Worm (Caenorhabditis elegans) whole organism, L1 larva: ENCODE results near the gene rack-1.

Experiments used
- C16A3.4 ChIP-seq: fragments of 150-350 bp; optimal IDR thresholded peaks from 2 replicates; lab custom pipeline; 2014; ENCODE audit warnings: missing biosample characterization, missing genetic modification characterization
- F16B12.6 ChIP-seq: fragments of 150-350 bp; optimal IDR thresholded peaks from 2 replicates; lab custom pipeline; 2014; ENCODE audit warnings: missing biosample characterization, missing genetic modification characterization
- aha-1 ChIP-seq: fragments of 150-350 bp; optimal IDR thresholded peaks from 2 replicates; lab custom pipeline; 2014; ENCODE audit warnings: missing biosample characterization, missing genetic modification characterization
- alr-1 ChIP-seq: fragments of 200-800 bp; sonication (Bioruptor generic); optimal IDR thresholded peaks from 2 replicates; lab custom pipeline; 2018; ENCODE audit warnings: borderline replicate concordance, mild to moderate bottlenecking, missing genetic modification characterization, missing compliant biosample characterization
- aly-2 ChIP-seq: fragments of 150-350 bp; optimal IDR thresholded peaks from 2 replicates; lab custom pipeline; 2014; ENCODE audit warnings: missing biosample characterization, missing genetic modification characterization
- ama-1 ChIP-seq: fragments of 150-350 bp; optimal IDR thresholded peaks from 2 replicates; lab custom pipeline; 2014
- blmp-1 ChIP-seq: fragments of 150-350 bp; optimal IDR thresholded peaks from 2 replicates; lab custom pipeline; 2014; ENCODE audit warnings: missing biosample characterization, missing genetic modification characterization
- ceh-8 ChIP-seq: fragments of 200-800 bp; sonication (Bioruptor generic); optimal IDR thresholded peaks from 2 replicates; lab custom pipeline; 2018; ENCODE audit warnings: mild to moderate bottlenecking, missing genetic modification characterization, moderate library complexity, missing compliant biosample characterization
- ceh-88 ChIP-seq: fragments of 200-800 bp; sonication (Bioruptor generic); IDR thresholded peaks from 2 replicates; pipeline ENCODE4 v1.3.6; 2022; ENCODE audit warnings: missing genetic modification characterization, missing compliant biosample characterization
- ceh-90 ChIP-seq: sonication (generic microtip); optimal IDR thresholded peaks from 2 replicates; lab custom pipeline; 2016; ENCODE audit warnings: missing genetic modification characterization, missing compliant biosample characterization
- ces-1 ChIP-seq: fragments of 150-350 bp; optimal IDR thresholded peaks from 2 replicates; lab custom pipeline; 2014; ENCODE audit warnings: missing biosample characterization, missing genetic modification reagents, missing genetic modification characterization
- dsc-1 ChIP-seq: sonication (generic microtip); optimal IDR thresholded peaks from 2 replicates; lab custom pipeline; 2016; ENCODE audit warnings: mild to moderate bottlenecking, missing genetic modification characterization, missing compliant biosample characterization
- efl-1 ChIP-seq, 4 experiments: fragments of 150-350 bp; optimal IDR thresholded peaks in 3 of 4; peaks in 1 of 4; 1 replicate in 1 of 4; 2 replicates in 3 of 4; lab custom pipeline; 2014; ENCODE audit warnings: missing biosample characterization in 2 of 4, missing genetic modification characterization in 2 of 4, missing genetic modification reagents in 2 of 4
- efl-3 ChIP-seq: fragments of 200-800 bp; sonication (Bioruptor generic); optimal IDR thresholded peaks from 2 replicates; lab custom pipeline; 2018; ENCODE audit warnings: mild to moderate bottlenecking, missing genetic modification characterization, missing compliant biosample characterization
- egl-27 ChIP-seq, 2 experiments: fragments of 150-350 bp in 1 of 2; sonication (generic microtip); optimal IDR thresholded peaks; 3 replicates each; lab custom pipeline; 2017 to 2018; ENCODE audit warnings: missing biosample characterization in 2 of 2, missing genetic modification characterization in 2 of 2, missing genetic modification reagents in 2 of 2
- elt-2 ChIP-seq: sonication (generic microtip); optimal IDR thresholded peaks from 2 replicates; lab custom pipeline; 2016; ENCODE audit warnings: missing genetic modification characterization, mild to moderate bottlenecking, inconsistent platforms, missing compliant biosample characterization, missing genetic modification reagents
- fkh-10 ChIP-seq: sonication (generic microtip); optimal IDR thresholded peaks from 2 replicates; lab custom pipeline; 2017; ENCODE audit warnings: missing biosample characterization, missing genetic modification reagents, missing genetic modification characterization
- fkh-4 ChIP-seq: sonication (generic microtip); optimal IDR thresholded peaks from 2 replicates; lab custom pipeline; 2016; ENCODE audit warnings: missing compliant biosample characterization, missing genetic modification characterization, borderline replicate concordance
- fkh-8 ChIP-seq: sonication (generic microtip); optimal IDR thresholded peaks from 2 replicates; lab custom pipeline; 2016; ENCODE audit warnings: mild to moderate bottlenecking, missing genetic modification characterization, missing compliant biosample characterization
- fos-1 ChIP-seq: fragments of 150-350 bp; optimal IDR thresholded peaks from 2 replicates; lab custom pipeline; 2014; ENCODE audit warnings: missing biosample characterization, missing genetic modification characterization
- grh-1 ChIP-seq: fragments of 200-800 bp; sonication (Bioruptor generic); IDR thresholded peaks from 2 replicates; pipeline ENCODE4 v1.3.6; 2022; ENCODE audit warnings: missing genetic modification reagents, missing genetic modification characterization, missing compliant biosample characterization
- hlh-17 ChIP-seq: fragments of 200-800 bp; sonication (Bioruptor generic); optimal IDR thresholded peaks from 2 replicates; lab custom pipeline; 2018; ENCODE audit warnings: missing genetic modification characterization, mild to moderate bottlenecking, missing compliant biosample characterization, moderate library complexity, borderline replicate concordance
- hpl-2 ChIP-seq: fragments of 150-350 bp; optimal IDR thresholded peaks from 2 replicates; lab custom pipeline; 2014; ENCODE audit warnings: missing biosample characterization, missing genetic modification reagents, missing genetic modification characterization
- irx-1 ChIP-seq: sonication (generic microtip); optimal IDR thresholded peaks from 2 replicates; lab custom pipeline; 2016; ENCODE audit warnings: missing genetic modification characterization, missing compliant biosample characterization
- isw-1 ChIP-seq: fragments of 200-800 bp; sonication (Bioruptor generic); IDR thresholded peaks from 2 replicates; pipeline ENCODE4 v1.3.6; 2022; ENCODE audit warnings: missing genetic modification characterization, missing compliant biosample characterization
- jun-1 ChIP-seq: fragments of 150-350 bp; optimal IDR thresholded peaks from 2 replicates; lab custom pipeline; 2014; ENCODE audit warnings: missing biosample characterization, missing genetic modification reagents, missing genetic modification characterization
- lin-13 ChIP-seq: fragments of 150-350 bp; optimal IDR thresholded peaks from 2 replicates; lab custom pipeline; 2014; ENCODE audit warnings: missing biosample characterization, missing genetic modification reagents, missing genetic modification characterization
- lin-14 ChIP-seq: fragments of 200-800 bp; sonication (Bioruptor generic); optimal IDR thresholded peaks from 2 replicates; lab custom pipeline; 2018; ENCODE audit warnings: mild to moderate bottlenecking, missing genetic modification characterization, moderate library complexity, missing compliant biosample characterization
- lin-39 ChIP-seq: fragments of 150-350 bp; optimal IDR thresholded peaks from 2 replicates; lab custom pipeline; 2014; ENCODE audit warnings: missing biosample characterization, missing genetic modification reagents, missing genetic modification characterization
- lir-3 ChIP-seq: sonication (generic microtip); optimal IDR thresholded peaks from 2 replicates; lab custom pipeline; 2016; ENCODE audit warnings: mild to moderate bottlenecking, missing genetic modification characterization, moderate library complexity, missing compliant biosample characterization; ENCODE audit not compliant: poor library complexity
- lsy-2 ChIP-seq, 2 experiments: fragments of 150-350 bp; optimal IDR thresholded peaks; 2 replicates each; lab custom pipeline; 2014; ENCODE audit warnings: missing biosample characterization in 2 of 2, missing genetic modification characterization in 2 of 2
- mab-9 ChIP-seq: fragments of 200-800 bp; sonication (Bioruptor generic); IDR thresholded peaks from 2 replicates; pipeline ENCODE4 v1.3.6; 2022; ENCODE audit warnings: missing genetic modification reagents, missing genetic modification characterization, missing compliant biosample characterization
- mdl-1 ChIP-seq, 2 experiments: fragments of 150-350 bp; optimal IDR thresholded peaks; 2 replicates each; lab custom pipeline; 2014 to 2017; ENCODE audit warnings: missing biosample characterization in 2 of 2, missing genetic modification characterization in 2 of 2, inconsistent platforms in 1 of 2
- nhr-11 ChIP-seq: fragments of 150-350 bp; optimal IDR thresholded peaks from 2 replicates; lab custom pipeline; 2014; ENCODE audit warnings: missing biosample characterization, missing genetic modification characterization
- nhr-12 ChIP-seq: sonication (generic microtip); optimal IDR thresholded peaks from 2 replicates; lab custom pipeline; 2017; ENCODE audit warnings: missing biosample characterization, missing genetic modification characterization
- nhr-19 ChIP-seq: fragments of 200-800 bp; sonication (Bioruptor generic); conservative IDR thresholded peaks from 2 replicates; pipeline ENCODE4 v1.3.6; 2022; ENCODE audit warnings: missing genetic modification characterization, missing compliant biosample characterization
- nhr-237 ChIP-seq: fragments of 150-350 bp; optimal IDR thresholded peaks from 2 replicates; lab custom pipeline; 2014; ENCODE audit warnings: missing biosample characterization, missing genetic modification characterization
- nhr-28 ChIP-seq: fragments of 150-350 bp; optimal IDR thresholded peaks from 2 replicates; lab custom pipeline; 2014; ENCODE audit warnings: missing biosample characterization, missing genetic modification characterization
- nhr-77 ChIP-seq: fragments of 150-350 bp; optimal IDR thresholded peaks from 2 replicates; lab custom pipeline; 2014; ENCODE audit warnings: missing biosample characterization, missing genetic modification characterization
- pax-3 ChIP-seq: fragments of 200-800 bp; sonication (Bioruptor generic); optimal IDR thresholded peaks from 2 replicates; lab custom pipeline; 2018; ENCODE audit warnings: mild to moderate bottlenecking, missing genetic modification characterization, moderate library complexity, missing compliant biosample characterization
- rnt-1 ChIP-seq: sonication (generic microtip); optimal IDR thresholded peaks from 2 replicates; lab custom pipeline; 2016; ENCODE audit warnings: mild to moderate bottlenecking, missing genetic modification characterization, moderate library complexity, missing compliant biosample characterization
- snpc-4 ChIP-seq: fragments of 150-350 bp; optimal IDR thresholded peaks from 2 replicates; lab custom pipeline; 2014; ENCODE audit warnings: missing biosample characterization, missing genetic modification characterization
- sox-4 ChIP-seq: sonication (generic microtip); optimal IDR thresholded peaks from 2 replicates; lab custom pipeline; 2016; ENCODE audit warnings: missing genetic modification characterization, missing compliant biosample characterization
- sup-37 ChIP-seq: fragments of 200-800 bp; sonication (Bioruptor generic); optimal IDR thresholded peaks from 2 replicates; lab custom pipeline; 2018; ENCODE audit warnings: mild to moderate bottlenecking, missing genetic modification characterization, missing compliant biosample characterization
- swsn-7 ChIP-seq: sonication (generic microtip); optimal IDR thresholded peaks from 2 replicates; lab custom pipeline; 2016; ENCODE audit warnings: missing genetic modification characterization, missing compliant biosample characterization
- unc-30 ChIP-seq: sonication (generic microtip); optimal IDR thresholded peaks from 2 replicates; lab custom pipeline; 2017; ENCODE audit warnings: missing biosample characterization, missing genetic modification characterization
- unc-62 ChIP-seq: fragments of 150-350 bp; optimal IDR thresholded peaks from 2 replicates; lab custom pipeline; 2014; ENCODE audit warnings: missing biosample characterization, missing genetic modification reagents, missing genetic modification characterization
- unc-86 ChIP-seq: sonication (generic microtip); optimal IDR thresholded peaks from 2 replicates; lab custom pipeline; 2016; ENCODE audit warnings: missing genetic modification characterization, missing compliant biosample characterization
- unc-98 ChIP-seq: fragments of 200-800 bp; sonication (Bioruptor generic); IDR thresholded peaks from 2 replicates; pipeline ENCODE4 v1.3.6; 2022; ENCODE audit warnings: missing genetic modification characterization, missing compliant biosample characterization
- vab-15 ChIP-seq: sonication (generic microtip); optimal IDR thresholded peaks from 2 replicates; lab custom pipeline; 2017; ENCODE audit warnings: missing genotype, mild to moderate bottlenecking, missing genetic modification characterization, missing compliant biosample characterization
- xbp-1 ChIP-seq: sonication (generic microtip); optimal IDR thresholded peaks from 2 replicates; lab custom pipeline; 2016; ENCODE audit warnings: missing genetic modification characterization, missing compliant biosample characterization
- zip-4 ChIP-seq: fragments of 200-800 bp; sonication (Bioruptor generic); optimal IDR thresholded peaks from 2 replicates; lab custom pipeline; 2018; ENCODE audit warnings: mild to moderate bottlenecking, missing genetic modification characterization, moderate library complexity, missing compliant biosample characterization
- ztf-11 ChIP-seq, 2 experiments: sonication (generic microtip); optimal IDR thresholded peaks; 2 replicates each; lab custom pipeline; 2016 to 2017; ENCODE audit warnings: missing genetic modification characterization in 2 of 2, missing biosample characterization in 1 of 2, missing compliant biosample characterization in 1 of 2

The rack-1 gene

DNA sequence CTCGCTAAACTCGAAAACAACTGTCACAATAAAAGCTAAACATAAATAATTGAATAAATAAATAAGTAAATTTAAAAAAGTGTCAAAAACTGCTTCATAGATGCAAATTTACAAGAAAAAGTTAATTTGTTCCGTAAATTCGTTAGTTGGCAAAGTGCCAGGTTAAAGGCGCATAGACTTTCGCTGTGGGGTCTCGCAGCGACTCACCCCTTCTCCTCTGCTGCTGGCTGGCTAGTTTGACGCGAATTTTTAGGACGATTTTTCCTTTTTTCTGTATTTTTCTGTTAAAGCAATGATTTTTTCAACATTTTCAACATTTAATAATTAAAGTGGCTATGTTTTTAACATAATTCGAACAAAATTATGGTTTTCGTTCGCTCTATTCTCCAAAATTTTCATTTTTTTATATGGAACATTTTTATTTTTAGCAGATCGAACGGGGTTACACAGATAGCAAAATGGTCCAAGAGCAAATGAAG lies at the start of gene rack-1:
Gene rack-1 (plus strand): TSS at position 429 of the 479 bp plus-strand sequence.
- TF ChIP-seq lir-3 (tag; lab: Kevin White, UChicago), result no peak
- peak; percentile 67 to 84 for TF ChIP-seq lsy-2 (tag; optimal IDR thresholded peaks at IDR 0.05; lab: Kevin White, UChicago)
- TF ChIP-seq hpl-2 (GFP tag; lab: Kevin White, UChicago), result no peak
- peak; percentile 58 for TF ChIP-seq fkh-8 (tag; lab: Kevin White, UChicago)
- peak; percentile 41 for TF ChIP-seq jun-1 (tag; lab: Kevin White, UChicago)
- TF ChIP-seq nhr-11, result no peak
- no peak for TF ChIP-seq alr-1
- no peak for TF ChIP-seq nhr-28 (tag; lab: Kevin White, UChicago)
- no peak for TF ChIP-seq ceh-90 (tag; lab: Kevin White, UChicago)
- TF ChIP-seq grh-1 (GFP tag; lab: Robert Waterston, UW), result no peak
- TF ChIP-seq unc-30, result no peak
- TF ChIP-seq ceh-88 (GFP tag; lab: Robert Waterston, UW), result no peak
- TF ChIP-seq xbp-1, result peak; percentile 59
- TF ChIP-seq mdl-1 (tag; optimal IDR thresholded peaks at IDR 0.05; lab: Kevin White, UChicago), result peak in 1 of 2 experiments; percentile 38
- TF ChIP-seq aly-2 (tag; lab: Kevin White, UChicago), result no peak
- no peak for TF ChIP-seq efl-3
- TF ChIP-seq F16B12.6 (tag; lab: Kevin White, UChicago), result peak; percentile 39
- peak; percentile 46 for TF ChIP-seq rnt-1 (tag; lab: Kevin White, UChicago)
- TF ChIP-seq elt-2, result peak; percentile 19
- peak; percentile 17 for TF ChIP-seq irx-1 (tag; lab: Kevin White, UChicago)
- no peak for TF ChIP-seq hlh-17 (GFP tag; lab: Kevin White, UChicago)
- no peak for TF ChIP-seq unc-62 (GFP tag; lab: Kevin White, UChicago)
- TF ChIP-seq sox-4 (tag; lab: Kevin White, UChicago), result no peak
- TF ChIP-seq zip-4, result no peak
- no peak for TF ChIP-seq fkh-10
- peak; percentile 60 for TF ChIP-seq C16A3.4
- TF ChIP-seq ceh-8 (GFP tag; lab: Kevin White, UChicago), result no peak
- TF ChIP-seq ama-1 (lab: Kevin White, UChicago), result no peak
- peak; percentile 15 for TF ChIP-seq snpc-4 (tag; lab: Kevin White, UChicago)
- no peak for TF ChIP-seq ztf-11 (tag; optimal IDR thresholded peaks at IDR 0.05; lab: Kevin White, UChicago)
- peak; percentile 68 to 72 for TF ChIP-seq efl-1 (optimal IDR thresholded peaks at IDR 0.05; lab: Kevin White, UChicago)
- TF ChIP-seq efl-1 (GFP tag; optimal IDR thresholded peaks at IDR 0.05 in 1 of 2; lab: Kevin White, UChicago), result peak; percentile 65 to 93
- TF ChIP-seq lin-14 (GFP tag; lab: Kevin White, UChicago), result peak; percentile 71
- no peak for TF ChIP-seq nhr-237
- TF ChIP-seq vab-15 (tag; lab: Kevin White, UChicago), result no peak
- TF ChIP-seq swsn-7 (tag; lab: Kevin White, UChicago), result peak; percentile 50
- TF ChIP-seq blmp-1 (tag; lab: Kevin White, UChicago), result peak; percentile 47
- no peak for TF ChIP-seq nhr-12 (tag; lab: Kevin White, UChicago)
- no peak for TF ChIP-seq fkh-4 (tag; lab: Kevin White, UChicago)
- TF ChIP-seq egl-27 (tag; optimal IDR thresholded peaks at IDR 0.05; lab: Kevin White, UChicago), result no peak
- no peak for TF ChIP-seq lin-13 (GFP tag; lab: Kevin White, UChicago)
- no peak for TF ChIP-seq fos-1
- TF ChIP-seq lin-39 (tag; lab: Kevin White, UChicago), result no peak
- TF ChIP-seq unc-98 (GFP tag; lab: Robert Waterston, UW), result no peak
- TF ChIP-seq ces-1 (GFP tag; lab: Kevin White, UChicago), result no peak
- TF ChIP-seq pax-3 (tag; lab: Kevin White, UChicago), result no peak
- TF ChIP-seq sup-37, result no peak
- TF ChIP-seq aha-1, result no peak
- TF ChIP-seq nhr-19 (GFP tag; lab: Robert Waterston, UW), result peak; percentile 29; the same call in 1 of the 2 replicates
- peak; percentile 21 for TF ChIP-seq nhr-77 (tag; lab: Kevin White, UChicago)
- TF ChIP-seq isw-1 (GFP tag; lab: Robert Waterston, UW), result peak; percentile 7; the same call in 1 of the 2 replicates
- peak; percentile 35 for TF ChIP-seq dsc-1 (tag; lab: Kevin White, UChicago)
- no peak for TF ChIP-seq mab-9 (GFP tag; lab: Robert Waterston, UW)
- no peak for TF ChIP-seq unc-86
